Worm (Caenorhabditis elegans): ENCODE data around the gene T08G5.2.
"Not testable (repeated sequence)": the region's sequence is repeated elsewhere in the genome, so short reads cannot be mapped to it uniquely, and the experiment has no call there.

The T08G5.2 gene

DNA sequence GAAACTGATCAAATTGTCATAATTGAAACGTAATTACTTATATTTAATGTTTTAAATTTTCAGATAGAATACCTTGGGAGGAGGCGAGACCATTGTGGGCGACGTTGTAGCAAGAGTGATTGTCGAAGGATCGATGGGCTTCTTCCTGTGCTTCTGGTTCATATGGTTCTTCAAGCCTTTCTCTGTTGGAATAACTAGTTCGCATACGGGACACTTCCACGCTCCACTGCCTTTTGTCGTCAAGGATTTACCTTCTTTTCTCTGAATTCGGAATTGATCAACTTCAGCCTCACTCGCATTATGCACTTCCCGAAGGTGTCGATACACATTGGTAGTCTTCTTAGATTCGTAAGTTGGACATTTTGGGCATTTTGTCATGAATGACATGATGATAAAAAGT is 23.2 kb upstream of the T08G5.2 start, which contains the start of gene F58D12.1:
Gene F58D12.1, plus strand, starts transcription at position 301 of the 400 bp plus-strand sequence.
- not testable (repeated sequence) for TF ChIP-seq nhr-10, zag-1, mab-5 (tag; optimal IDR thresholded peaks at IDR 0.05)

DNA sequence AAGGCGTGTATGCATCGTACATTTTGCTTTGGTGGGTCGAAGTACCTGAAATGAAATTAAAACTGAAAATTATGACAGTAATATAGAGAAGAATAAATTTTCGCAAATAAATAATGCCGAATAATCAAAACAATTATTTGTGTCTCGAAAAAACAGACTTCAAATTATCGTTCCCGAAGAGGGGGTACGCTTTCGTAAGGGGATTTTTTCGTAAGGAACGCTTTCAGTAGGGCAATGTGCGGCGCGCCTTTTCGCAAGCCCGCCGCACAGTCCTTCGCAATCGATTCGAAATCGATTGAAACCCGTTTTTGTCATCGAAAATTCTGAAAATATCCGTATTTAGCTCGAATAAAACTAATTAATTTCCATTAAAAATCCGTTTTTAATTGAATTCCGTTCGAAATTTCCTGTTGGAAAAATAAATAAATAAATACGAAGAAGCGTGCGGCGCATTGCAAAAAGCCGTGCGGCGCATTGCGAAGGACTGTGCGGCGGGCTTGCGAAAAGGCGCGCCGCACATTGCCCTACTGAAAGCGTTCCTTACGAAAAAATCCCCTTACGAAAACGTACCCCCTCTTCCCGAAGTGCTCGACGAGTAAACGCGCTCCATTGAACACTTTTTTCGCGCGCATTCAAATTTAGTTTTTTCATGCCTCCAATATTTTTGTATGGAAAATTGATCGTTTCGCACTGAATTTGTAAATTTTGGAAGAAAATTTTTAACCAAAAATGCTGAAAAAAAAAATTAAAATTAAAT is 12.4 kb upstream of the T08G5.2 start, which contains the start of gene vps-39:
Gene vps-39, minus strand, starts transcription at position 51 of the 757 bp plus-strand sequence.
- TF ChIP-seq lin-13 (GFP tag; optimal IDR thresholded peaks at IDR 0.05): peak; percentile 4
- peak; percentile 28 for TF ChIP-seq sma-9 (GFP tag; optimal IDR thresholded peaks at IDR 0.05)
- TF ChIP-seq sma-9 (tag; optimal IDR thresholded peaks at IDR 0.05): not testable (repeated sequence)
- TF ChIP-seq lsy-2 (tag; optimal IDR thresholded peaks at IDR 0.05): peak in 1 of 2 experiments; percentile 35
- peak; percentile 8 for TF ChIP-seq gmeb-1 (tag; optimal IDR thresholded peaks at IDR 0.05)
- TF ChIP-seq F13H6.1 (tag; optimal IDR thresholded peaks at IDR 0.05): peak; percentile 58
- TF ChIP-seq nhr-129 (tag; optimal IDR thresholded peaks at IDR 0.05): peak; percentile 5
- peak; percentile 25 for TF ChIP-seq unc-55 (GFP tag; optimal IDR thresholded peaks at IDR 0.05)
- TF ChIP-seq sma-3 (GFP tag; optimal IDR thresholded peaks at IDR 0.05): peak; percentile 28

DNA sequence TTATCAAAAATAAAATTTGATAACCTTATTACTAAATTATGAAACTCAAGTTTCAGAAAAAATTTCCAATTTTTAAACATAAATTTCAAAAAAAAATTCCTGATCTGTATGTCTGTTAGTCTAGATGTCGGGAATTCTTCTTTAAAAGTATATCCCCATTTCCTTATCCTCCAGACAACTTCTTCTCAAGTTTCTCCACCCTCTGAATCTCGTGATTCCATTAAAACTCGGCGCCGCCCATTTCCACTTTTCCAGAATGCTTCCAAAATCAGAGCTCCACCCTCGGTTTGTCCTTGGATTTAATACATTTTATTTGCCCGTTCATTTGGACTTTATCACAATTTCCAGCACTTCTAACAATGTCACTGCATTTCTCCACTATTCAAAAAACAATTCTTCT is 7.6 kb upstream of the T08G5.2 start, which contains the start of gene ins-10:
Gene ins-10, plus strand, starts transcription at position 301 of the 400 bp plus-strand sequence.
- TF ChIP-seq mab-5 (tag; optimal IDR thresholded peaks at IDR 0.05) (no peak), egl-27 (tag; optimal IDR thresholded peaks at IDR 0.05) (no peak), sem-4 (tag; optimal IDR thresholded peaks at IDR 0.05) (no peak)

DNA sequence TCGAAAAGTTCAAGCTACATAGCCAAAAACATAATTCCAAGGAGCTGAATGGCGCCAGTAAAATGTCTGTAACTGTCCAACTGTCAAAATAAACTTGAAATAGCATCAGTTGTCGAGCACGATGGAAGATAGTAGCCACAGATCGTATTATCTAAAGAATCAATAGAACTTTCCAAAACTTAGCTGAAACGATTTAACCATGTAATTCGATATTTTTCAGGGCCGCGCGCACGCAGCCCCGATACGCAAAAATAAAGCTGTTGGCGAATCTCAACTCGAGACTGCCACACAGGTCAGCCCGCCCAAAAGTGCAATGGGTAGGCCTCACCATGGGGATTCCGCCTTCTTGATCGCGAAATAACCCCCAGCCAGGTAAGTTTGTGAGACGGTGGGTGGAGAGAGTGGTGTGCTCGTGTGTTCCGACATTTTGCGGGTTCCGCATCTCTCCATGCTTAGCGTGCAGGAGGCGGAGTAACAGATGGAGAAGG is 2.2 kb upstream of the T08G5.2 start:
- TF ChIP-seq ztf-1 (GFP tag; conservative IDR thresholded peaks at IDR 0.05) (no peak), nhr-11 (tag; optimal IDR thresholded peaks at IDR 0.05) (no peak), lin-13 (GFP tag; optimal IDR thresholded peaks at IDR 0.05) (peak; percentile 29), sma-3 (GFP tag; optimal IDR thresholded peaks at IDR 0.05) (peak; percentile 72), mdl-1 (tag; optimal IDR thresholded peaks at IDR 0.05) (no peak), nhr-21 (tag; optimal IDR thresholded peaks at IDR 0.05) (peak; percentile 59), mab-5 (tag; optimal IDR thresholded peaks at IDR 0.05) (no peak), ama-1 (optimal IDR thresholded peaks at IDR 0.05) (peak; percentile 89), lsy-2 (tag; optimal IDR thresholded peaks at IDR 0.05) (peak in 1 of 2 experiments; percentile 42), mbf-1 (tag; optimal IDR thresholded peaks at IDR 0.05) (no peak), R02D3.7 (tag; optimal IDR thresholded peaks at IDR 0.05) (no peak), elt-1 (tag; optimal IDR thresholded peaks at IDR 0.05) (no peak), sem-4 (tag; optimal IDR thresholded peaks at IDR 0.05) (no peak), lin-39 (tag; optimal IDR thresholded peaks at IDR 0.05) (no peak), nhr-77 (tag; optimal IDR thresholded peaks at IDR 0.05) (no peak), fos-1 (tag; optimal IDR thresholded peaks at IDR 0.05) (peak; percentile 4), nhr-25 (tag; optimal IDR thresholded peaks at IDR 0.05) (no peak), crh-2 (tag; optimal IDR thresholded peaks at IDR 0.05) (peak; percentile 61), unc-39 (tag; optimal IDR thresholded peaks at IDR 0.05) (no peak), gmeb-1 (tag; optimal IDR thresholded peaks at IDR 0.05) (peak; percentile 52), Y55F3AM.14 (GFP tag; optimal IDR thresholded peaks at IDR 0.05) (peak; percentile 47), aly-2 (tag; optimal IDR thresholded peaks at IDR 0.05) (no peak), sma-9 (GFP tag; optimal IDR thresholded peaks at IDR 0.05) (peak; percentile 40), sma-9 (tag; optimal IDR thresholded peaks at IDR 0.05) (no peak), snpc-4 (tag; optimal IDR thresholded peaks at IDR 0.05) (peak; percentile 95), elt-3 (tag; optimal IDR thresholded peaks at IDR 0.05) (no peak), F13H6.1 (tag; optimal IDR thresholded peaks at IDR 0.05) (peak; percentile 18)

DNA sequence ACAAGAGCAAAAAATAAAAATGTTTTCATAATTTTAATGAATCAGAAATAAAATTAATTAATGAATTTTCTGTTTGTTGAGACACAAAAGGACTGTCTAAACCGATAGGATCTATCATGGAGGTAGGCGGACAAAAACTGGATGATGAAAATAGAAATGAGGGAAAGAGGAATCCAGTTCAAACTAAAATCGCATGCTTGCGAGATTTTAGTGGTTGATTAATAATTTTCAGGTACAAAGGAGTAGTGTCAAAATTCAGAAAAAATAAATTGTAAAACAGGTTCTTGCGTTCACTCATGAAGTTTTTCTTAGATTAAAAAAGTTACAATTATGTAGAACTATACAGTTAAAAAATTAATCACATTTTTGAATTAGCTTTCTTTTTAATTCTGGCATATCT is 1.3 kb upstream of the T08G5.2 start, which contains the start of gene T08G5.3:
Gene T08G5.3, minus strand, starts transcription at position 101 of the 400 bp plus-strand sequence.
- TF ChIP-seq elt-1 (tag; optimal IDR thresholded peaks at IDR 0.05) (no peak), nhr-25 (tag; optimal IDR thresholded peaks at IDR 0.05) (no peak), snpc-4 (tag; optimal IDR thresholded peaks at IDR 0.05) (no peak), sma-3 (GFP tag; optimal IDR thresholded peaks at IDR 0.05) (no peak), ceh-82 (tag; optimal IDR thresholded peaks at IDR 0.05) (no peak), ceh-16 (tag; optimal IDR thresholded peaks at IDR 0.05) (no peak), skn-1 (tag; optimal IDR thresholded peaks at IDR 0.05) (no peak), crh-2 (tag; optimal IDR thresholded peaks at IDR 0.05) (no peak), ZK546.5 (tag; optimal IDR thresholded peaks at IDR 0.05) (no peak), F13H6.1 (tag; optimal IDR thresholded peaks at IDR 0.05) (no peak), blmp-1 (tag; optimal IDR thresholded peaks at IDR 0.05; ENCODE audit: insufficient read depth) (no peak), mbf-1 (tag; optimal IDR thresholded peaks at IDR 0.05) (no peak), mdl-1 (tag; optimal IDR thresholded peaks at IDR 0.05) (no peak)
